Worm (Caenorhabditis elegans): ENCODE measurements around the gene sri-72.

DNA sequence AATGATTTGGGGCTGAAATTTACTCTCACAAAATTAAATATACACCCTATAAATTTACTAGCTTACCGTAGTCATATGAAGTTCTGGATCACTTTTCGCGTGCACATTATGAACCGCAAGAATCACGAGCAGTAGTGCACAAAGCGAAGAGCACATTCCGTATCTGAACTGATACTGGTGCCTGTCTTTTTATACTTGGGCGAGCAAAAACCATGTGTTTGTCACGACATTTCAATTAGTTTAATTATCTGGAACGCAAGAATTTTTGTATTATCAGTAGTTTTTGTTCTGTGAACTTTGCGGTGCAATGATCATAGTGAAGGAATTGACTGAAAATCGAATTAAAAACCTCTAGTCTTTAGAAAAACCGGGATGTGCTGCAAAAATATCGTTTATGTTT is 43.9 kb downstream of the sri-72 start, which contains the start of gene lipl-3:
- TF ChIP-seq nhr-237 (tag; optimal IDR thresholded peaks at IDR 0.05), result no peak
- no peak for TF ChIP-seq mdl-1 (tag; optimal IDR thresholded peaks at IDR 0.05)
- no peak for TF ChIP-seq ceh-28 (tag; optimal IDR thresholded peaks at IDR 0.05)
